Fruit fly (Drosophila melanogaster): ENCODE data around the gene Sgsh.
A peak's percentile ranks its signal among the peaks of the same experiment; 100 is the strongest.

DNA sequence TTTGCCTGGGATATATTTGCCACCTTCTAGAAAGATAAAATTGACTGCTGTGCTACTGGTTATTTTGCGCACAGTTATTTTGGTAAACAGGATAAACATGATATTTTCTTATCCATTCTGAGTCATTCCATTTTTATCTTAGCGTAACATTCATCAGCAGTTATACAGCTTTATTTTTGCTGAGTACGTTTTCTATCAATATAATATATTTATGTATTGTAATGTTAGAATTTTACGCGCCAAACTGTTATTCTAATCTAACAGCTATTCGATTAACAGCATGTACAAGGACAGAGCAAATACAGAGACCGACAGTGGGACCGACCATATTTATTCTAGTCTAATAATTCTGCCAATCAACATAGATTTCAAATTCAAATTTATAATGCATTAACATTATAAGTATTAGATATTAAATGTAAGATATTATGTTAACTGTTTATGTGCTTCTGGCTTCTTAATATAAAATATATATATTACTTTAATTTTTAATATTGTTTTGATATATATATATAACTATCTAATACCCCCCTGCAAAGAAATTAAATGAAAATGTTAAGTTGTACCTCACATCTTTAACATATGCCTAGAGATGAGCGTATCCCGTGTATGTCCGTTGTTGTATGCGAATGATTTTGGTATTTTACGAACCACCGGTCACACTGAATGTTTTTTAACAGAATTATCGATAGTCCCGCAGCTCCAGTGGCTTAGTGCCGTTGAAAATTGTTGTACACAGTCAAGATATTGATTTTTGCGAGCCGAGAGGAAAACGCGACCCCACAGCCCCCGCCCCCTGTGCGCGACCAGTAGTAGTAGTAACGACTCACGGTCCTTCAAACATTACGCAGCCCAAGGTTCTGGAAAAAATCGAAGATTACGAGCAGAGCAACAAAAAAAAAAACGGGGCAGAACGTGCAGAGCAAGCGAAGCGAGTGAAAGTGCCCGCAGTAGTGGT lies 6.5 kb downstream of the Sgsh start, which contains the start of gene EndoA:
- peak; percentile 11 for TF ChIP-seq CG31627 (GFP tag; optimal IDR thresholded peaks at IDR 0.05)
- TF ChIP-seq Sox15 (GFP tag; optimal IDR thresholded peaks at IDR 0.05): no peak
- peak; percentile 25 for TF ChIP-seq CG32006 (GFP tag; optimal IDR thresholded peaks at IDR 0.05)
- peak; percentile 16 for TF ChIP-seq esn (GFP tag; optimal IDR thresholded peaks at IDR 0.05)
- TF ChIP-seq fd59A (GFP tag; optimal IDR thresholded peaks at IDR 0.05): no peak
- peak; percentile 14; the same call in 1 of the 3 replicates for TF ChIP-seq CG6163 (GFP tag; IDR thresholded peaks at IDR 0.05)
- peak; percentile 24 for TF ChIP-seq Eip75B (GFP tag; optimal IDR thresholded peaks at IDR 0.05)
- TF ChIP-seq Ets96B (tag; optimal IDR thresholded peaks at IDR 0.05): peak; percentile 21
- no peak for TF ChIP-seq CG6276 (GFP tag; optimal IDR thresholded peaks at IDR 0.05)

Measured in whole organism, prepupa.